Fruit fly (Drosophila melanogaster) whole organism, embryonic: Measurements from ENCODE around the gene CG1840.

Experiments used
- B-H1 ChIP-seq: fragments of 200-800 bp; sonication (Bioruptor generic); IDR thresholded peaks from 3 replicates; pipeline ENCODE4 v1.3.6; 2022; ENCODE audit warnings: missing biosample characterization, missing genetic modification characterization
- CG10431 ChIP-seq: fragments of 200-800 bp; sonication (Bioruptor generic); optimal IDR thresholded peaks from 3 replicates; lab custom pipeline; 2018; ENCODE audit warnings: missing biosample characterization, mild to moderate bottlenecking, missing genetic modification characterization
- CG12071 ChIP-seq: fragments of 200-800 bp; sonication (Bioruptor generic); optimal IDR thresholded peaks from 3 replicates; lab custom pipeline; 2018; ENCODE audit warnings: missing biosample characterization, mild to moderate bottlenecking, missing genetic modification characterization
- CG13287 ChIP-seq: fragments of 200-800 bp; sonication (Bioruptor generic); IDR thresholded peaks from 2 replicates; pipeline ENCODE4 v1.3.6; 2022; ENCODE audit warnings: missing biosample characterization, missing genetic modification characterization; ENCODE audit not compliant: partially characterized antibody
- CG13894 ChIP-seq: fragments of 200-800 bp; sonication (Bioruptor generic); optimal IDR thresholded peaks from 3 replicates; lab custom pipeline; 2018; ENCODE audit warnings: missing biosample characterization, mild to moderate bottlenecking, missing genetic modification characterization, moderate library complexity
- CG16813 ChIP-seq: fragments of 200-800 bp; sonication (Bioruptor generic); IDR thresholded peaks from 3 replicates; pipeline ENCODE4 v1.3.6; 2022; ENCODE audit warnings: missing biosample characterization, missing genetic modification characterization; ENCODE audit not compliant: partially characterized antibody
- CG17186 ChIP-seq: fragments of 200-800 bp; sonication (Bioruptor generic); optimal IDR thresholded peaks from 3 replicates; lab custom pipeline; 2017; ENCODE audit warnings: missing biosample characterization, missing genetic modification reagents, missing genetic modification characterization
- CG18476 ChIP-seq: fragments of 200-800 bp; sonication (Bioruptor generic); optimal IDR thresholded peaks from 2 replicates; lab custom pipeline; 2016; ENCODE audit warnings: missing biosample characterization, mild to moderate bottlenecking, missing genetic modification characterization
- CG31224 ChIP-seq: fragments of 200-800 bp; sonication (Bioruptor generic); IDR thresholded peaks from 2 replicates; pipeline ENCODE4 v1.3.6; 2022; ENCODE audit warnings: missing biosample characterization, missing genetic modification characterization
- CG3281 ChIP-seq: fragments of 200-800 bp; sonication (Bioruptor generic); optimal IDR thresholded peaks from 3 replicates; lab custom pipeline; 2017; ENCODE audit warnings: missing biosample characterization, mild to moderate bottlenecking, missing genetic modification characterization
- CG34376 ChIP-seq: fragments of 200-800 bp; sonication (Bioruptor generic); optimal IDR thresholded peaks from 2 replicates; lab custom pipeline; 2018; ENCODE audit warnings: missing biosample characterization, mild to moderate bottlenecking, missing genetic modification characterization
- CG4328 ChIP-seq: fragments of 200-800 bp; sonication (Bioruptor generic); optimal IDR thresholded peaks from 3 replicates; lab custom pipeline; 2017; ENCODE audit warnings: missing biosample characterization, missing genetic modification reagents, missing genetic modification characterization
- CG6765 ChIP-seq: fragments of 200-800 bp; sonication (Bioruptor generic); optimal IDR thresholded peaks from 3 replicates; lab custom pipeline; 2017; ENCODE audit warnings: missing biosample characterization, mild to moderate bottlenecking, missing genetic modification characterization
- CG9437 ChIP-seq: fragments of 200-800 bp; sonication (Bioruptor generic); optimal IDR thresholded peaks from 2 replicates; lab custom pipeline; 2018; ENCODE audit warnings: missing biosample characterization, mild to moderate bottlenecking, missing genetic modification characterization
- E2f1 ChIP-seq: fragments of 200-800 bp; sonication (Bioruptor generic); IDR thresholded peaks from 2 replicates; pipeline ENCODE4 v1.3.6; 2022; ENCODE audit warnings: missing biosample characterization, missing genetic modification characterization
- Hr78 ChIP-seq, 2 experiments: fragments of 200-800 bp in 1 of 2; fragments of >200 bp in 1 of 2; sonication (Bioruptor generic) in 1 of 2; optimal IDR thresholded peaks; 2 replicates each; lab custom pipeline; 2017 to 2019; ENCODE audit warnings: missing biosample characterization in 2 of 2, missing genetic modification characterization in 2 of 2, mild to moderate bottlenecking in 1 of 2, moderate library complexity in 1 of 2
- Lpt ChIP-seq: fragments of >200 bp; optimal IDR thresholded peaks from 2 replicates; lab custom pipeline; 2018; ENCODE audit warnings: missing biosample characterization, missing genetic modification characterization
- MTF-1 ChIP-seq: fragments of 200-800 bp; sonication (Bioruptor generic); optimal IDR thresholded peaks from 2 replicates; lab custom pipeline; 2018; ENCODE audit warnings: missing biosample characterization, mild to moderate bottlenecking, missing genetic modification characterization, borderline replicate concordance
- NK7.1 ChIP-seq: fragments of 200-800 bp; sonication (Bioruptor generic); optimal IDR thresholded peaks from 3 replicates; lab custom pipeline; 2016; ENCODE audit warnings: missing biosample characterization, missing genetic modification characterization
- Nf-YA ChIP-seq: fragments of 200-800 bp; sonication (Bioruptor generic); IDR thresholded peaks from 2 replicates; pipeline ENCODE4 v1.3.6; 2022; ENCODE audit warnings: missing biosample characterization, missing genetic modification characterization
- Nf-YC ChIP-seq: fragments of 200-800 bp; optimal IDR thresholded peaks from 3 replicates; lab custom pipeline; 2019; ENCODE audit warnings: missing biosample characterization, mild to moderate bottlenecking, missing genetic modification characterization, moderate library complexity
- Ravus ChIP-seq: fragments of 200-800 bp; sonication (Bioruptor generic); IDR thresholded peaks from 2 replicates; pipeline ENCODE4 v1.3.6; 2022; ENCODE audit warnings: missing biosample characterization, missing genetic modification characterization
- Side ChIP-seq: fragments of 200-800 bp; sonication (Bioruptor generic); optimal IDR thresholded peaks from 2 replicates; lab custom pipeline; 2016; ENCODE audit warnings: missing biosample characterization, missing genetic modification characterization
- Sry-β ChIP-seq: fragments of 200-800 bp; sonication (Bioruptor generic); optimal IDR thresholded peaks from 2 replicates; lab custom pipeline; 2018; ENCODE audit warnings: missing biosample characterization, mild to moderate bottlenecking, missing genetic modification characterization, moderate library complexity
- Usf ChIP-seq: fragments of 200-800 bp; sonication (Bioruptor generic); optimal IDR thresholded peaks from 2 replicates; lab custom pipeline; 2017; ENCODE audit warnings: missing genotype, missing biosample characterization, missing genetic modification characterization
- Xrp1 ChIP-seq: fragments of 200-800 bp; sonication (Bioruptor generic); IDR thresholded peaks from 2 replicates; pipeline ENCODE4 v1.3.6; 2022; ENCODE audit warnings: missing biosample characterization, missing genetic modification characterization
- abd-A ChIP-seq: fragments of 200-800 bp; sonication (Bioruptor generic); optimal IDR thresholded peaks from 3 replicates; lab custom pipeline; 2019; ENCODE audit warnings: missing biosample characterization, mild to moderate bottlenecking, missing genetic modification characterization, moderate library complexity
- bsh ChIP-seq, 2 experiments: fragments of 200-800 bp; sonication (Bioruptor generic); optimal IDR thresholded peaks; 2 replicates each; lab custom pipeline; 2017 to 2018; ENCODE audit warnings: mild to moderate bottlenecking in 2 of 2, missing biosample characterization in 2 of 2, missing genetic modification characterization in 2 of 2, moderate library complexity in 1 of 2
- cato ChIP-seq: fragments of 200-800 bp; sonication (Bioruptor generic); optimal IDR thresholded peaks from 2 replicates; lab custom pipeline; 2016; ENCODE audit warnings: missing biosample characterization, missing genetic modification characterization, borderline replicate concordance
- chn ChIP-seq: fragments of 200-800 bp; sonication (Bioruptor generic); optimal IDR thresholded peaks from 2 replicates; lab custom pipeline; 2016; ENCODE audit warnings: missing biosample characterization, missing genetic modification characterization
- dpn ChIP-seq, 2 experiments: fragments of 200-800 bp; sonication (Bioruptor generic); optimal IDR thresholded peaks; 3 replicates each; lab custom pipeline; 2016; ENCODE audit warnings: missing biosample characterization in 2 of 2, missing genetic modification characterization in 2 of 2
- inv ChIP-seq: fragments of 200-800 bp; sonication (Bioruptor generic); IDR thresholded peaks from 2 replicates; pipeline ENCODE4 v1.3.6; 2022; ENCODE audit warnings: missing biosample characterization, missing genetic modification characterization; ENCODE audit not compliant: partially characterized antibody
- lov ChIP-seq, 2 experiments: fragments of 200-800 bp in 1 of 2; fragments of >200 bp in 1 of 2; sonication (Bioruptor generic) in 1 of 2; IDR thresholded peaks in 1 of 2; optimal IDR thresholded peaks in 1 of 2; 2 replicates in 1 of 2; 3 replicates in 1 of 2; pipeline versions ENCODE4 v1.3.6 to Lab custom; 2017 to 2022; ENCODE audit warnings: missing biosample characterization in 1 of 2, missing genetic modification characterization in 1 of 2
- nau ChIP-seq: fragments of 200-800 bp; sonication (Bioruptor generic); optimal IDR thresholded peaks from 3 replicates; lab custom pipeline; 2017; ENCODE audit warnings: missing biosample characterization, mild to moderate bottlenecking, missing genetic modification characterization, missing genetic modification reagents
- nerfin-1 ChIP-seq: fragments of 200-800 bp; sonication (Bioruptor generic); optimal IDR thresholded peaks from 3 replicates; lab custom pipeline; 2019; ENCODE audit warnings: missing biosample characterization, mild to moderate bottlenecking, missing genetic modification characterization, moderate library complexity
- pho ChIP-seq: fragments of 200-800 bp; sonication (Bioruptor generic); optimal IDR thresholded peaks from 2 replicates; lab custom pipeline; 2016; ENCODE audit warnings: missing biosample characterization, missing genetic modification characterization
- salm ChIP-seq: fragments of 200-800 bp; sonication (Bioruptor generic); optimal IDR thresholded peaks from 2 replicates; lab custom pipeline; 2018; ENCODE audit warnings: missing biosample characterization, mild to moderate bottlenecking, missing genetic modification characterization
- sens-2 ChIP-seq: fragments of 200-800 bp; sonication (Bioruptor generic); IDR thresholded peaks from 2 replicates; pipeline ENCODE4 v1.3.6; 2022; ENCODE audit warnings: missing biosample characterization, missing genetic modification characterization
- sim ChIP-seq: fragments of 200-800 bp; sonication (Bioruptor generic); IDR thresholded peaks from 2 replicates; pipeline ENCODE4 v1.3.6; 2022; ENCODE audit warnings: missing biosample characterization, missing genetic modification characterization
- sna ChIP-seq: fragments of 200-800 bp; sonication (Bioruptor generic); IDR thresholded peaks from 2 replicates; pipeline ENCODE4 v1.3.6; 2022; ENCODE audit warnings: missing biosample characterization, missing genetic modification characterization; ENCODE audit not compliant: partially characterized antibody
- tgo ChIP-seq: fragments of 200-800 bp; sonication (Bioruptor generic); IDR thresholded peaks from 3 replicates; pipeline ENCODE4 v1.3.6; 2022; ENCODE audit warnings: missing biosample characterization, missing genetic modification characterization
- twi ChIP-seq: fragments of 200-800 bp; optimal IDR thresholded peaks from 2 replicates; lab custom pipeline; 2019; ENCODE audit warnings: missing biosample characterization, mild to moderate bottlenecking, missing genetic modification characterization, moderate library complexity
- unc-4 ChIP-seq: fragments of 200-800 bp; sonication (Bioruptor generic); IDR thresholded peaks from 2 replicates; pipeline ENCODE4 v1.3.6; 2022; ENCODE audit warnings: missing biosample characterization, missing genetic modification characterization; ENCODE audit not compliant: partially characterized antibody
- unpg ChIP-seq: fragments of 200-800 bp; sonication (Bioruptor generic); optimal IDR thresholded peaks from 3 replicates; lab custom pipeline; 2018; ENCODE audit warnings: missing biosample characterization, mild to moderate bottlenecking, missing genetic modification characterization, moderate library complexity
- vvl ChIP-seq: fragments of 200-800 bp; sonication (Bioruptor generic); IDR thresholded peaks from 2 replicates; pipeline ENCODE4 v1.3.6; 2022; ENCODE audit warnings: missing biosample characterization, missing genetic modification characterization
- zen2 ChIP-seq: fragments of 200-800 bp; sonication (Bioruptor generic); IDR thresholded peaks from 3 replicates; pipeline ENCODE4 v1.3.6; 2022; ENCODE audit warnings: missing biosample characterization, missing genetic modification characterization; ENCODE audit not compliant: partially characterized antibody

The CG1840 gene

DNA sequence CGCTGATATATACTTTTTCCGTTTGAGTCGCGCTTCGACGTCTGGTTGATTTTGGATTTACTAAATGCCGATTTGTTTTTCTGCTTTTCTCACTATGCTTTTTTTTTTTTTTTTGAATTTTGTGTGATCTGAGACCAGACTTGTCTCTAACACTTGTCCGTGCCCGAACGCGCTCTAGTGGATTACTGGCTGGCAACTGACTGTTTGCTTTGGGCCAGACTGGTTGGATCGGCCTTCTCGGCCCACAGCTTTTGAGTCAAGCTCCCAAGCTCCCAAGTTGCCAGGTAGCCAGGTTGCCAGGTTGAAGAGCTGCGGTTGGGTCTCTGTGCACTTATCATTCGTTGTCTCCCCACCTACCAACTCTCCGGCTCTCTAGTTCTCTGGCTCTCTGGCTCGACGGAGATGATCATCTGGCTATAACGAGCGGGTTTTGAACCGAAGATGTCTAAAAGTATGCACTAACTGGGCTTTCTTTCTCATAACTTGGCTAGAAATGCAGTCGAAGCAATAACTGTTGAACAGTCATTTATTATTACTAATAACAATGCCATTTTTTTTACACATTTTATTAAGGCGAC is 29.0 kb downstream of the CG1840 start, which contains the start of gene pot (continued):
- TF ChIP-seq Usf (GFP tag; lab: Kevin White, UChicago), result no peak

DNA sequence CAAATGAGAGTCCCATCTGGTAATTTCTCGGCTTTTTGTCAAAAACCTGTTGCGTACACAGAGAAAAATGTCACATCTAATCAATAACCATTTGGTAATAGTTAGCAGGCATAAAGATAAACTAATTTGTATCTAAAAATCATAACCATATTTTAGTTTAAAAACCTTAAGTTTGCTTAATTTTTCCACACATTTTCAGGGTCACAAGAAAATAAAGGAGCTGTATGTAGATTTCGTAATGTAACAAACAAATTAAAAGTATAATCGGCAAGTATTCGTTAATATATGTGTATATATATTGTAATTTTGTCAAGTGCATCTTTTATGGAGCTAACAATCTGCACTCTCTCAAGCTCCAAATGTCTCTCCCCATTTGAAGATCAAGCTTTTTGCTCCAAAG is 32.8 kb downstream of the CG1840 start:
- TF ChIP-seq CG10431 (GFP tag; lab: Kevin White, UChicago) (peak; percentile 71), CG31224 (GFP tag; lab: Robert Waterston, UW) (peak; percentile 81), CG34376 (GFP tag; lab: Kevin White, UChicago) (peak; percentile 82), Side (peak; percentile 62), Nf-YC (tag; lab: Kevin White, UChicago) (peak; percentile 85), Lpt (GFP tag; lab: Kevin White, UChicago) (no peak), bsh (GFP tag; optimal IDR thresholded peaks at IDR 0.05; lab: Kevin White, UChicago) (peak; percentile 76 to 93), CG12071 (GFP tag; lab: Kevin White, UChicago) (peak; percentile 83), salm (tag; lab: Kevin White, UChicago) (peak; percentile 84), E2f1 (peak; percentile 85), vvl (GFP tag; lab: Robert Waterston, UW) (peak; percentile 91), CG17186 (GFP tag; lab: Kevin White, UChicago) (peak; percentile 28), abd-A (tag; lab: Kevin White, UChicago) (peak; percentile 74), lov (optimal IDR thresholded peaks at IDR 0.05; lab: Kevin White, UChicago) (no peak), lov (GFP tag; IDR thresholded peaks at IDR 0.05; lab: Robert Waterston, UW) (0 out of 3 replicates have a peak, but pooled peaks have one; percentile 20), Ravus (peak; percentile 66), unc-4 (GFP tag; lab: Robert Waterston, UW) (no peak), CG9437 (GFP tag; lab: Kevin White, UChicago) (peak; percentile 85), dpn (GFP tag; optimal IDR thresholded peaks at IDR 0.05; lab: Kevin White, UChicago) (peak; percentile 85 to 87), cato (GFP tag; lab: Kevin White, UChicago) (peak; percentile 81), nerfin-1 (peak; percentile 90), sens-2 (GFP tag; lab: Robert Waterston, UW) (peak; percentile 68; the same call in 1 of the 2 replicates), inv (GFP tag; lab: Robert Waterston, UW) (no peak), sim (GFP tag; lab: Robert Waterston, UW) (peak; percentile 61; the same call in 1 of the 2 replicates), Nf-YA (GFP tag; lab: Robert Waterston, UW) (peak; percentile 73), chn (GFP tag; lab: Kevin White, UChicago) (peak; percentile 69), CG3281 (GFP tag; lab: Kevin White, UChicago) (peak; percentile 90), NK7.1 (peak; percentile 60), B-H1 (GFP tag; lab: Robert Waterston, UW) (peak; percentile 79), CG4328 (GFP tag; lab: Kevin White, UChicago) (peak; percentile 83), CG13894 (tag; lab: Kevin White, UChicago) (peak; percentile 84), Sry-β (peak; percentile 19), twi (tag; lab: Kevin White, UChicago) (peak; percentile 82), unpg (peak; percentile 94), Xrp1 (peak; percentile 89), CG18476 (GFP tag; lab: Kevin White, UChicago) (peak; percentile 68), tgo (GFP tag; lab: Robert Waterston, UW) (peak; percentile 91), CG6765 (GFP tag; lab: Kevin White, UChicago) (peak; percentile 79), sna (GFP tag; lab: Robert Waterston, UW) (no peak), zen2 (GFP tag; lab: Robert Waterston, UW) (no peak), nau (peak; percentile 87), CG13287 (no peak), Hr78 (GFP tag; optimal IDR thresholded peaks at IDR 0.05; lab: Kevin White, UChicago) (peak in 1 of 2 experiments; percentile 79), MTF-1 (GFP tag; lab: Kevin White, UChicago) (peak; percentile 65), pho (peak; percentile 72), CG16813 (no peak)
